Fruit fly (Drosophila melanogaster): ENCODE measurements around the gene CG43117.

- TF ChIP-seq CG15710 (tag; optimal IDR thresholded peaks at IDR 0.05) (no peak), CG32121 (GFP tag; IDR thresholded peaks at IDR 0.05) (peak; percentile 62), CG34367 (tag; optimal IDR thresholded peaks at IDR 0.05) (no peak), Snoo (tag; optimal IDR thresholded peaks at IDR 0.05) (no peak), rn (GFP tag; IDR thresholded peaks at IDR 0.05) (peak; percentile 40)
Measured at dm6 chr3R:26442609-26443180, 11.9 kb upstream of the CG43117 start.
